Fruit fly (Drosophila melanogaster) whole organism, adult: ENCODE measurements around the gene CG31848.

Experiments
- CG11617 ChIP-seq: fragments of 200-800 bp; sonication (Bioruptor generic); optimal IDR thresholded peaks from 2 replicates; lab custom pipeline; 2017; ENCODE audit warnings: mild to moderate bottlenecking, missing biosample characterization, missing genetic modification reagents, missing genetic modification characterization
- CG12768 ChIP-seq: fragments of 200-800 bp; sonication (Bioruptor generic); optimal IDR thresholded peaks from 2 replicates; lab custom pipeline; 2017; ENCODE audit warnings: missing biosample characterization, missing genetic modification characterization, mild to moderate bottlenecking, moderate library complexity, missing genetic modification reagents
- CG14711 ChIP-seq: fragments of 200-800 bp; sonication (Bioruptor generic); optimal IDR thresholded peaks from 2 replicates; lab custom pipeline; 2018; ENCODE audit warnings: missing biosample characterization, mild to moderate bottlenecking, missing genetic modification characterization, moderate library complexity
- CG1620 ChIP-seq: fragments of 200-800 bp; sonication (Bioruptor generic); optimal IDR thresholded peaks from 2 replicates; lab custom pipeline; 2016; ENCODE audit warnings: missing biosample characterization, missing genetic modification characterization
- CG33017 ChIP-seq: fragments of 200-800 bp; sonication (Bioruptor generic); optimal IDR thresholded peaks from 2 replicates; lab custom pipeline; 2018; ENCODE audit warnings: missing biosample characterization, mild to moderate bottlenecking, missing genetic modification characterization, moderate library complexity
- CG5204 ChIP-seq: fragments of 200-800 bp; sonication (Bioruptor generic); optimal IDR thresholded peaks from 2 replicates; lab custom pipeline; 2016; ENCODE audit warnings: missing biosample characterization, missing genetic modification characterization
- CG7045 ChIP-seq: fragments of 200-800 bp; sonication (Bioruptor generic); optimal IDR thresholded peaks from 2 replicates; lab custom pipeline; 2017; ENCODE audit warnings: missing biosample characterization, mild to moderate bottlenecking, missing genetic modification characterization
- CG7101 ChIP-seq: fragments of 200-800 bp; sonication (Bioruptor generic); optimal IDR thresholded peaks from 2 replicates; lab custom pipeline; 2018; ENCODE audit warnings: missing biosample characterization, mild to moderate bottlenecking, missing genetic modification characterization, moderate library complexity
- Clk ChIP-seq: fragments of 200-800 bp; sonication (Bioruptor generic); optimal IDR thresholded peaks from 2 replicates; lab custom pipeline; 2017; ENCODE audit warnings: missing biosample characterization, missing genetic modification characterization
- Crg-1 ChIP-seq: fragments of 200-800 bp; sonication (Bioruptor generic); optimal IDR thresholded peaks from 2 replicates; lab custom pipeline; 2016; ENCODE audit warnings: missing biosample characterization, missing genetic modification characterization
- Hr96 ChIP-seq: fragments of 200-800 bp; sonication (Bioruptor generic); optimal IDR thresholded peaks from 2 replicates; lab custom pipeline; 2016; ENCODE audit warnings: missing biosample characterization, missing genetic modification characterization
- Mnt ChIP-seq: fragments of 200-800 bp; sonication (Bioruptor generic); optimal IDR thresholded peaks from 2 replicates; lab custom pipeline; 2016; ENCODE audit warnings: missing biosample characterization, mild to moderate bottlenecking, missing genetic modification characterization
- bab1 ChIP-seq: fragments of 200-800 bp; sonication (Bioruptor generic); optimal IDR thresholded peaks from 3 replicates; lab custom pipeline; 2019; ENCODE audit warnings: missing biosample characterization, mild to moderate bottlenecking, missing genetic modification characterization, moderate library complexity
- cic ChIP-seq: fragments of 200-800 bp; sonication (Bioruptor generic); optimal IDR thresholded peaks from 2 replicates; lab custom pipeline; 2017; ENCODE audit warnings: missing biosample characterization, mild to moderate bottlenecking, missing genetic modification characterization, moderate library complexity
- cnc ChIP-seq, 2 experiments: fragments of >200 bp; optimal IDR thresholded peaks; 2 replicates each; lab custom pipeline; 2017
- kay ChIP-seq: fragments of 200-800 bp; sonication (Bioruptor generic); peaks from one replicate; lab custom pipeline; 2016; ENCODE audit warnings: missing biosample characterization, missing genetic modification characterization, borderline replicate concordance
- ovo ChIP-seq: fragments of 200-800 bp; sonication (Bioruptor generic); optimal IDR thresholded peaks from 2 replicates; lab custom pipeline; 2016; ENCODE audit warnings: missing biosample characterization, missing genetic modification characterization
- pad ChIP-seq: fragments of 200-800 bp; sonication (Bioruptor generic); optimal IDR thresholded peaks from 3 replicates; lab custom pipeline; 2017; ENCODE audit warnings: missing biosample characterization, missing genetic modification characterization, mild to moderate bottlenecking, moderate library complexity, missing genetic modification reagents
- tj ChIP-seq: fragments of 200-800 bp; sonication (Bioruptor generic); optimal IDR thresholded peaks from 3 replicates; lab custom pipeline; 2017; ENCODE audit warnings: missing biosample characterization, mild to moderate bottlenecking, missing genetic modification characterization, moderate library complexity
- toe ChIP-seq: fragments of 200-800 bp; sonication (Bioruptor generic); optimal IDR thresholded peaks from 2 replicates; lab custom pipeline; 2016; ENCODE audit warnings: missing biosample characterization, missing genetic modification characterization

Gene CG31848

dm6 chr2L:13229388-13229882, 36.2 kb downstream of the CG31848 start, which contains the start of gene CG16815:
Gene CG16815 (plus strand): TSS chr2L:13229832.
- TF ChIP-seq cic (no peak), toe (GFP tag; lab: Kevin White, UChicago) (no peak), kay (GFP tag; lab: Kevin White, UChicago) (no peak), CG14711 (tag; lab: Kevin White, UChicago) (no peak), bab1 (no peak), CG1620 (GFP tag; lab: Kevin White, UChicago) (no peak), CG33017 (tag; lab: Kevin White, UChicago) (no peak), CG11617 (GFP tag; lab: Kevin White, UChicago) (no peak)

dm6 chr2L:13227242-13227641, 38.4 kb downstream of the CG31848 start, which contains the start of gene CG16813:
Gene CG16813 (plus strand): TSS chr2L:13227529.
- TF ChIP-seq CG33017 (tag; lab: Kevin White, UChicago) (no peak), Clk (no peak), Crg-1 (GFP tag; lab: Kevin White, UChicago) (no peak), CG5204 (GFP tag; lab: Kevin White, UChicago) (no peak), CG11617 (GFP tag; lab: Kevin White, UChicago) (no peak), Hr96 (GFP tag; lab: Kevin White, UChicago) (no peak), CG7101 (no peak)

- no peak for TF ChIP-seq CG33017 (tag; lab: Kevin White, UChicago)
- TF ChIP-seq toe (GFP tag; lab: Kevin White, UChicago): no peak
Measured at dm6 chr2L:13225225-13225840, 40.3 kb downstream of the CG31848 start, which contains the start of gene CG15480. Gene CG15480 (minus strand): TSS chr2L:13225275.

dm6 chr2L:13222225-13222648, 43.4 kb downstream of the CG31848 start, which contains the start of the genes Ski6 and CG16812:
Gene Ski6 (minus strand): TSS chr2L:13222429.
Gene CG16812 (plus strand): TSS chr2L:13222587.
- TF ChIP-seq cnc (optimal IDR thresholded peaks at IDR 0.05; lab: Kevin White, UChicago) (no peak), CG1620 (GFP tag; lab: Kevin White, UChicago) (peak; percentile 77), ovo (GFP tag; lab: Kevin White, UChicago) (peak; percentile 30), bab1 (peak; percentile 74), tj (GFP tag; lab: Kevin White, UChicago) (peak; percentile 29), pad (GFP tag; lab: Kevin White, UChicago) (peak; percentile 63), Hr96 (GFP tag; lab: Kevin White, UChicago) (peak; percentile 44), cic (no peak), CG7101 (peak; percentile 85), Crg-1 (GFP tag; lab: Kevin White, UChicago) (peak; percentile 59), CG33017 (tag; lab: Kevin White, UChicago) (peak; percentile 81), CG7045 (GFP tag; lab: Kevin White, UChicago) (peak; percentile 59), Clk (peak; percentile 19), kay (GFP tag; lab: Kevin White, UChicago) (peak; percentile 93), toe (GFP tag; lab: Kevin White, UChicago) (no peak), CG14711 (tag; lab: Kevin White, UChicago) (peak; percentile 95), Mnt (GFP tag; lab: Kevin White, UChicago) (peak; percentile 90), CG5204 (GFP tag; lab: Kevin White, UChicago) (no peak), CG11617 (GFP tag; lab: Kevin White, UChicago) (peak; percentile 52), CG12768 (GFP tag; lab: Kevin White, UChicago) (peak; percentile 40)

- TF ChIP-seq CG1620 (GFP tag; lab: Kevin White, UChicago) (peak; percentile 13), CG5204 (GFP tag; lab: Kevin White, UChicago) (no peak), bab1 (peak; percentile 48), pad (GFP tag; lab: Kevin White, UChicago) (peak; percentile 24), Hr96 (GFP tag; lab: Kevin White, UChicago) (no peak), Clk (no peak), Mnt (GFP tag; lab: Kevin White, UChicago) (peak; percentile 54), CG12768 (GFP tag; lab: Kevin White, UChicago) (peak; percentile 18), CG11617 (GFP tag; lab: Kevin White, UChicago) (peak; percentile 1), ovo (GFP tag; lab: Kevin White, UChicago) (no peak), CG33017 (tag; lab: Kevin White, UChicago) (peak; percentile 28), CG14711 (tag; lab: Kevin White, UChicago) (peak; percentile 56), CG7101 (peak; percentile 30), toe (GFP tag; lab: Kevin White, UChicago) (no peak), cic (no peak), Crg-1 (GFP tag; lab: Kevin White, UChicago) (no peak), tj (GFP tag; lab: Kevin White, UChicago) (no peak), cnc (optimal IDR thresholded peaks at IDR 0.05; lab: Kevin White, UChicago) (no peak), kay (GFP tag; lab: Kevin White, UChicago) (no peak), CG7045 (GFP tag; lab: Kevin White, UChicago) (no peak)
Measured at dm6 chr2L:13219281-13220092, 46.2 kb downstream of the CG31848 start, which contains the start of the genes CG9426 and mRF1. Gene CG9426 (minus strand): TSS chr2L:13219923. Gene mRF1 (plus strand): TSS chr2L:13219979.
